Worm (Caenorhabditis elegans): ENCODE data around the gene nspa-9.

Gene nspa-9

DNA sequence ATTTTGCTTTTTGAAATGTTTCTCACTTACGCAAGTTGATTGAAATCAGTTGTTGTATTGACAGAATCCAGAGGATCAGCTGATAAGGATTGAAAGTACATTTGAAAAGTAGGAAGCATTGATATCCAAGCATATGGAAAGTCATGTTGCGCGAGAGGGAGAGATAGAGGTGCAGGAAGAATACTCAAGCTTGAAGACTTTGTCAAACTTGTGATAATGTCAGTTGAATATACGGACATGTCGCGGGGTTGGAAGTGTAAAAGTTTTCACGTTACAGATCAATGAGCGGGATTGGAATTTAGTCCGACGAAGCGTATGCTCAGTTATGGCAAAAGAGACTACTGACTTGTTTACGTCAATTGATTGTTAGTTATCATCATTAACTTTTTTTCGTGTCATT lies 30.4 kb downstream of the nspa-9 start, which contains the start of gene ttx-3:
TSS of gene ttx-3 (minus strand) at position 101 of the 400 bp plus-strand sequence.
- TF ChIP-seq elt-1 (tag; optimal IDR thresholded peaks at IDR 0.05), result no peak
- no peak for TF ChIP-seq pqm-1 (tag; optimal IDR thresholded peaks at IDR 0.05)
- no peak for TF ChIP-seq fos-1 (tag; optimal IDR thresholded peaks at IDR 0.05)
- no peak for TF ChIP-seq elt-3 (tag; optimal IDR thresholded peaks at IDR 0.05)
- TF ChIP-seq lin-15B (tag; optimal IDR thresholded peaks at IDR 0.05), result no peak
- no peak for TF ChIP-seq sea-2 (GFP tag; optimal IDR thresholded peaks at IDR 0.05)
- no peak for TF ChIP-seq nhr-12 (tag; optimal IDR thresholded peaks at IDR 0.05)
- no peak for TF ChIP-seq aly-2 (tag; optimal IDR thresholded peaks at IDR 0.05)
- TF ChIP-seq lsy-12 (tag; optimal IDR thresholded peaks at IDR 0.05), result no peak
- TF ChIP-seq nhr-23 (tag; optimal IDR thresholded peaks at IDR 0.05), result no peak
- TF ChIP-seq daf-12 (tag; optimal IDR thresholded peaks at IDR 0.05), result no peak
- no peak for TF ChIP-seq egl-5 (tag; optimal IDR thresholded peaks at IDR 0.05)

DNA sequence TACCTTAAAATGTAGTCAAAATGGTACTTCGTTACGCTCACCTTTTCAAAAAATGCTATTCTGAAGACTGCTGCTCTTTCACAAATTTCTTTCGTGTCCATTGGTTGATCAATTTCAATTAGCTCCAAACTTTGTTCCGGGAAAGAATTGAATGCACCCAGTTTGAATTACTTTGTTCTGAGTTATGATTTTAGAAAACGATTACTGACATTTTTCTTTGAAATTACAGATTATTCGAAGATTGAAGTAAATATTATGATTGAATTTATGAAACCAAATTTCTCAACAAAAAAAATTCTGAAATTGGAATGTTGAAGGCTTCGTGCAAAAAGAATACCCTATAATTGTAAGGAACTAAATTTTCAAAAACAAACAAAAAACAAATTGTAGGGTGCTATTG lies 45.4 kb downstream of the nspa-9 start, which contains the start of gene Y102F5A.1:
TSS of gene Y102F5A.1 (minus strand) at position 101 of the 400 bp plus-strand sequence.
- TF ChIP-seq sea-2 (GFP tag; optimal IDR thresholded peaks at IDR 0.05) (no peak), nhr-67 (tag; optimal IDR thresholded peaks at IDR 0.05) (no peak), mml-1 (tag; optimal IDR thresholded peaks at IDR 0.05) (no peak), nhr-28 (tag; optimal IDR thresholded peaks at IDR 0.05) (no peak), lin-15B (tag; optimal IDR thresholded peaks at IDR 0.05) (no peak), nhr-12 (tag; optimal IDR thresholded peaks at IDR 0.05) (no peak), daf-12 (tag; optimal IDR thresholded peaks at IDR 0.05) (no peak), mdl-1 (tag; optimal IDR thresholded peaks at IDR 0.05) (no peak), ceh-9 (tag; optimal IDR thresholded peaks at IDR 0.05) (no peak), nhr-11 (tag; optimal IDR thresholded peaks at IDR 0.05) (no peak)
